Fruit fly (Drosophila melanogaster) whole organism, embryonic: ENCODE results near the gene janB.
A peak's percentile ranks its signal among the peaks of the same experiment; 100 is the strongest.

Experiments
- CG11247 ChIP-seq: fragments of 200-800 bp; sonication (Bioruptor generic); IDR thresholded peaks from 2 replicates; pipeline ENCODE4 v1.3.6; 2022; ENCODE audit warnings: missing biosample characterization, missing genetic modification characterization
- CG11695 ChIP-seq: fragments of 200-800 bp; sonication (Bioruptor generic); IDR thresholded peaks from 3 replicates; pipeline ENCODE4 v1.3.6; 2022; ENCODE audit warnings: missing biosample characterization, missing genetic modification characterization
- CG12155 ChIP-seq: fragments of 200-800 bp; sonication (Bioruptor generic); optimal IDR thresholded peaks from 3 replicates; lab custom pipeline; 2016; ENCODE audit warnings: missing biosample characterization, missing genetic modification characterization
- CG13287 ChIP-seq: fragments of 200-800 bp; sonication (Bioruptor generic); IDR thresholded peaks from 2 replicates; pipeline ENCODE4 v1.3.6; 2022; ENCODE audit warnings: missing biosample characterization, missing genetic modification characterization; ENCODE audit not compliant: partially characterized antibody
- CG16813 ChIP-seq: fragments of 200-800 bp; sonication (Bioruptor generic); IDR thresholded peaks from 3 replicates; pipeline ENCODE4 v1.3.6; 2022; ENCODE audit warnings: missing biosample characterization, missing genetic modification characterization; ENCODE audit not compliant: partially characterized antibody
- CG17912 ChIP-seq: fragments of 200-800 bp; sonication (Bioruptor generic); optimal IDR thresholded peaks from 2 replicates; lab custom pipeline; 2018; ENCODE audit warnings: missing biosample characterization, mild to moderate bottlenecking, missing genetic modification characterization
- CG2129 ChIP-seq: fragments of 200-800 bp; sonication (Bioruptor generic); IDR thresholded peaks from 2 replicates; pipeline ENCODE4 v1.3.6; 2022; ENCODE audit warnings: missing biosample characterization, missing genetic modification characterization; ENCODE audit not compliant: partially characterized antibody
- CG3995 ChIP-seq: fragments of 200-800 bp; sonication (Bioruptor generic); optimal IDR thresholded peaks from 3 replicates; lab custom pipeline; 2016; ENCODE audit warnings: missing biosample characterization, missing genetic modification characterization
- CG9215 ChIP-seq: fragments of 200-800 bp; sonication (Bioruptor generic); IDR thresholded peaks from 2 replicates; pipeline ENCODE4 v1.3.6; 2022; ENCODE audit warnings: missing biosample characterization, missing genetic modification characterization
- CG9797 ChIP-seq: fragments of 200-800 bp; sonication (Bioruptor generic); optimal IDR thresholded peaks from 3 replicates; lab custom pipeline; 2018; ENCODE audit warnings: missing biosample characterization, mild to moderate bottlenecking, missing genetic modification characterization
- CTCF ChIP-seq: fragments of 200-800 bp; sonication (Bioruptor generic); optimal IDR thresholded peaks from 2 replicates; lab custom pipeline; 2017; ENCODE audit warnings: missing biosample characterization, mild to moderate bottlenecking, missing genetic modification characterization, moderate library complexity
- D ChIP-seq, 2 experiments: fragments of 200-800 bp in 1 of 2; fragments of >200 bp in 1 of 2; sonication (Bioruptor generic) in 1 of 2; optimal IDR thresholded peaks; 2 replicates in 1 of 2; 3 replicates in 1 of 2; lab custom pipeline; 2017; ENCODE audit warnings: mild to moderate bottlenecking in 1 of 2, missing biosample characterization in 1 of 2, missing genetic modification characterization in 1 of 2, missing genetic modification reagents in 1 of 2
- D19A ChIP-seq: fragments of 200-800 bp; optimal IDR thresholded peaks from 3 replicates; lab custom pipeline; 2019; ENCODE audit warnings: missing biosample characterization, mild to moderate bottlenecking, missing genetic modification characterization, moderate library complexity
- Dip2 ChIP-seq: fragments of 200-800 bp; sonication (Bioruptor generic); IDR thresholded peaks from 2 replicates; pipeline ENCODE4 v1.3.6; 2022; ENCODE audit warnings: missing biosample characterization, missing genetic modification characterization
- Dip3 ChIP-seq: fragments of 200-800 bp; sonication (Bioruptor generic); optimal IDR thresholded peaks from 3 replicates; lab custom pipeline; 2016; ENCODE audit warnings: missing biosample characterization, missing genetic modification characterization
- HLH4C ChIP-seq: fragments of 200-800 bp; sonication (Bioruptor generic); IDR thresholded peaks from 3 replicates; pipeline ENCODE4 v1.3.6; 2022; ENCODE audit warnings: missing biosample characterization, missing genetic modification characterization; ENCODE audit not compliant: partially characterized antibody
- Hr51 ChIP-seq, 2 experiments: fragments of 200-800 bp; sonication (Bioruptor generic); optimal IDR thresholded peaks; 2 replicates in 1 of 2; 3 replicates in 1 of 2; lab custom pipeline; 2016 to 2018; ENCODE audit warnings: missing biosample characterization in 2 of 2, missing genetic modification characterization in 2 of 2, mild to moderate bottlenecking in 1 of 2, moderate library complexity in 1 of 2
- Med ChIP-seq: fragments of 200-800 bp; sonication (Bioruptor generic); peaks from one replicate; lab custom pipeline; 2016; ENCODE audit warnings: missing biosample characterization, missing genetic modification characterization, mild to moderate bottlenecking, inconsistent platforms, moderate library complexity
- Myb ChIP-seq: fragments of 200-800 bp; sonication (Bioruptor generic); optimal IDR thresholded peaks from 2 replicates; lab custom pipeline; 2016; ENCODE audit warnings: missing biosample characterization, missing genetic modification characterization
- NC2β ChIP-seq: fragments of 200-800 bp; sonication (Bioruptor generic); optimal IDR thresholded peaks from 2 replicates; lab custom pipeline; 2016; ENCODE audit warnings: missing biosample characterization, missing genetic modification characterization
- Ptx1 ChIP-seq: fragments of 200-800 bp; sonication (Bioruptor generic); IDR thresholded peaks from 2 replicates; pipeline ENCODE4 v1.3.6; 2022; ENCODE audit warnings: missing biosample characterization, missing genetic modification characterization
- Sry-δ ChIP-seq: fragments of 200-800 bp; sonication (Bioruptor generic); optimal IDR thresholded peaks from 2 replicates; lab custom pipeline; 2016; ENCODE audit warnings: missing biosample characterization, missing genetic modification characterization
- ato ChIP-seq: fragments of 200-800 bp; sonication (Bioruptor generic); IDR thresholded peaks from 2 replicates; pipeline ENCODE4 v1.3.6; 2022; ENCODE audit warnings: missing biosample characterization, missing genetic modification characterization; ENCODE audit not compliant: partially characterized antibody
- bab2 ChIP-seq: fragments of 200-800 bp; sonication (Bioruptor generic); optimal IDR thresholded peaks from 2 replicates; lab custom pipeline; 2016; ENCODE audit warnings: missing biosample characterization, missing genetic modification characterization
- bowl ChIP-seq: fragments of 200-800 bp; sonication (Bioruptor generic); IDR thresholded peaks from 2 replicates; pipeline ENCODE4 v1.3.6; 2022; ENCODE audit warnings: missing biosample characterization, missing genetic modification characterization
- cas ChIP-seq: fragments of 200-800 bp; sonication (Bioruptor generic); IDR thresholded peaks from 2 replicates; pipeline ENCODE4 v1.3.6; 2022; ENCODE audit warnings: missing biosample characterization, missing genetic modification characterization
- dm ChIP-seq: fragments of 200-800 bp; sonication (Bioruptor generic); optimal IDR thresholded peaks from 3 replicates; lab custom pipeline; 2016; ENCODE audit warnings: missing biosample characterization, missing genetic modification characterization
- fu2 ChIP-seq: fragments of 200-800 bp; sonication (Bioruptor generic); optimal IDR thresholded peaks from 2 replicates; lab custom pipeline; 2016; ENCODE audit warnings: missing biosample characterization, missing genetic modification characterization
- gfzf ChIP-seq: fragments of 200-800 bp; sonication (Bioruptor generic); optimal IDR thresholded peaks from 2 replicates; lab custom pipeline; 2016; ENCODE audit warnings: missing biosample characterization, mild to moderate bottlenecking, missing genetic modification characterization, moderate library complexity
- hth ChIP-seq: fragments of >200 bp; optimal IDR thresholded peaks from 2 replicates; lab custom pipeline; 2017; ENCODE audit warnings: inconsistent platforms
- jigr1 ChIP-seq: fragments of 200-800 bp; sonication (Bioruptor generic); IDR thresholded peaks from 3 replicates; pipeline ENCODE4 v1.3.6; 2022; ENCODE audit warnings: missing biosample characterization, missing genetic modification characterization
- klu ChIP-seq: fragments of 200-800 bp; sonication (Bioruptor generic); IDR thresholded peaks from 2 replicates; pipeline ENCODE4 v1.3.6; 2022; ENCODE audit warnings: missing biosample characterization, missing genetic modification characterization
- kni ChIP-seq: fragments of 200-800 bp; sonication (Bioruptor generic); optimal IDR thresholded peaks from 3 replicates; lab custom pipeline; 2017; ENCODE audit warnings: mild to moderate bottlenecking, missing biosample characterization, missing genetic modification reagents, missing genetic modification characterization
- lmd ChIP-seq: fragments of 200-800 bp; sonication (Bioruptor generic); IDR thresholded peaks from 2 replicates; pipeline ENCODE4 v1.3.6; 2022; ENCODE audit warnings: missing biosample characterization, missing genetic modification characterization
- nerfin-2 ChIP-seq: fragments of 200-800 bp; sonication (Bioruptor generic); IDR thresholded peaks from 2 replicates; pipeline ENCODE4 v1.3.6; 2022; ENCODE audit warnings: missing biosample characterization, missing genetic modification characterization; ENCODE audit not compliant: partially characterized antibody
- phol ChIP-seq: fragments of 200-800 bp; sonication (Bioruptor generic); optimal IDR thresholded peaks from 3 replicates; lab custom pipeline; 2018; ENCODE audit warnings: missing biosample characterization, mild to moderate bottlenecking, missing genetic modification characterization, moderate library complexity
- pzg ChIP-seq: fragments of 200-800 bp; sonication (Bioruptor generic); optimal IDR thresholded peaks from 3 replicates; lab custom pipeline; 2018; ENCODE audit warnings: missing biosample characterization, mild to moderate bottlenecking, missing genetic modification characterization, moderate library complexity
- ranshi ChIP-seq: fragments of 200-800 bp; sonication (Bioruptor generic); IDR thresholded peaks from 2 replicates; pipeline ENCODE4 v1.3.6; 2022; ENCODE audit warnings: missing biosample characterization, missing genetic modification characterization
- scrt ChIP-seq: fragments of 200-800 bp; sonication (Bioruptor generic); optimal IDR thresholded peaks from 2 replicates; lab custom pipeline; 2018; ENCODE audit warnings: missing biosample characterization, mild to moderate bottlenecking, missing genetic modification characterization, moderate library complexity
- slbo ChIP-seq: fragments of 200-800 bp; sonication (Bioruptor generic); IDR thresholded peaks from 2 replicates; pipeline ENCODE4 v1.3.6; 2022; ENCODE audit warnings: missing biosample characterization, missing genetic modification characterization
- ttk ChIP-seq: fragments of 200-800 bp; sonication (Bioruptor generic); IDR thresholded peaks from 2 replicates; pipeline ENCODE4 v2.1.2; 2022; ENCODE audit warnings: missing biosample characterization, missing genetic modification characterization
- twi ChIP-seq: fragments of 200-800 bp; optimal IDR thresholded peaks from 2 replicates; lab custom pipeline; 2019; ENCODE audit warnings: missing biosample characterization, mild to moderate bottlenecking, missing genetic modification characterization, moderate library complexity
- unc-4 ChIP-seq: fragments of 200-800 bp; sonication (Bioruptor generic); IDR thresholded peaks from 2 replicates; pipeline ENCODE4 v1.3.6; 2022; ENCODE audit warnings: missing biosample characterization, missing genetic modification characterization; ENCODE audit not compliant: partially characterized antibody
- wdn ChIP-seq: fragments of 200-800 bp; sonication (Bioruptor generic); IDR thresholded peaks from 2 replicates; pipeline ENCODE4 v1.3.6; 2022; ENCODE audit warnings: missing biosample characterization, missing genetic modification characterization
- zen ChIP-seq: fragments of 200-800 bp; sonication (Bioruptor generic); optimal IDR thresholded peaks from 3 replicates; lab custom pipeline; 2018; ENCODE audit warnings: missing biosample characterization, mild to moderate bottlenecking, missing genetic modification characterization, moderate library complexity
- zf30C ChIP-seq: fragments of 200-800 bp; sonication (Bioruptor generic); optimal IDR thresholded peaks from 3 replicates; lab custom pipeline; 2018; ENCODE audit warnings: missing biosample characterization, mild to moderate bottlenecking, missing genetic modification characterization

The janB gene

dm6 chr3R:30000286-30000685 is 38.2 kb downstream of the janB start, which contains the start of gene Tace (continued):
- peak; percentile 76 for TF ChIP-seq Myb (GFP tag; lab: Kevin White, UChicago)
- peak; percentile 48 for TF ChIP-seq zen (tag; lab: Kevin White, UChicago)
- peak; percentile 7 for TF ChIP-seq zf30C (GFP tag; lab: Kevin White, UChicago)
- peak; percentile 44 for TF ChIP-seq pzg (GFP tag; lab: Kevin White, UChicago)

DNA sequence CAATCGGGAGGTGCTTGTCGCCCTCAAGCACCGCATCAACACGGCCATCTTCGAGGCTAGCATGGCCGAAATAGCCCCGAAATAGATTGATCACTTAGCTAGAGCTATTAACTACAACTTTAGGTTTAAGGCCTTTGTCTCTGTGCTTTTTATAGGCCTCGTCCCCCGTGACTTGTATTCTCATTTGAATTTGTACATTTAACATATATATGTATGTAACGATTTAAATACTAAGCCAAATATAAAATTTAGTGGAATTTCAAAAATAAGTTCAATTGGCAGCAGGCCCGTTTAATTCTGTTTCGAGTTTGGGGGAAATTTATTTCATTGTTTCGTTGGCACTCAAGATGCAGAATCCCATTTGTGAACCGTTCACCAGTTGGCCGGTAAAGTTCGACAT is 39.0 kb downstream of the janB start, which contains the start of gene CG34298:
TSS of gene CG34298 (plus strand) at position 301 of the 400 bp plus-strand sequence.
- TF ChIP-seq nerfin-2 (GFP tag; lab: Robert Waterston, UW) (no peak), ttk (GFP tag; lab: Robert Waterston, UW) (no peak)

DNA sequence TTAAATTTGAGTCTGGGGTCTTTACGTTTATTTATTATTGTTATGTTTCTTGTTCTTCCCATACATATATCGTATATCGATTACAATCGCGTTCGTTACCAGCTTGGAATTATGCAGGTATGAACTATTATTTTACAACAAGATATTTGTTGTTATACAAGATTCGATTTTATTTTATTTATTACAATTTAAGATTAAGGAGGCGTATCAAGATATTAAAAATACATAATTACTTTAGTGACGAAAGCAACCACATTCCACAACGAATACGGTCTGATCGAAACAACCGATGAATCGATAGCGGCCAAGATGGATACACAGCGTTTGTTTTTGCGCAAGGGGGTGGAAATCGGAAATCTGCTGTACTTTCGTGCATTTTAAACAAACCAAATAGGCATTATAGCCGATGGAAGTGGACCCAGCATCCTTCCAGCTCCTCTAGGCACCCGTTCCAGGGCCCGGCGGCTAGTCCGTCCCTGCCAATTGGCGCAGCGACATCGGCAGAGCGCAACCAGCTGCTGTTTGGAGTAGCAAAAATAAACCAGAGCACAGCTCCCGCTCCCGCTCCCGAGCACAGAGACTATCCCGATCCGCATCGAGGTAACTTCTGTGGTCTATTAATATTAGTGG is 40.8 kb downstream of the janB start, which contains the start of the genes CG15525 and CG11504:
TSS of gene CG15525 (minus strand) at position 70 of the 630 bp plus-strand sequence.
TSS of gene CG11504 (plus strand) at position 294 of the 630 bp plus-strand sequence.
- no peak for TF ChIP-seq wdn
- no peak for TF ChIP-seq CG11695 (GFP tag; lab: Robert Waterston, UW)
- no peak for TF ChIP-seq CG17912 (GFP tag; lab: Kevin White, UChicago)
- no peak for TF ChIP-seq CG11247 (GFP tag; lab: Robert Waterston, UW)
- TF ChIP-seq ranshi, result peak; percentile 58
- peak; percentile 10 for TF ChIP-seq CG3995
- TF ChIP-seq phol (tag; lab: Kevin White, UChicago), result peak; percentile 96
- no peak for TF ChIP-seq jigr1 (GFP tag; lab: Robert Waterston, UW)
- peak; percentile 85 for TF ChIP-seq Ptx1 (GFP tag; lab: Robert Waterston, UW)
- no peak for TF ChIP-seq hth (lab: Kevin White, UChicago)
- no peak for TF ChIP-seq D19A (tag; lab: Kevin White, UChicago)
- peak; percentile 84 for TF ChIP-seq slbo (GFP tag; lab: Robert Waterston, UW)
- peak; percentile 91 for TF ChIP-seq unc-4 (GFP tag; lab: Robert Waterston, UW)
- TF ChIP-seq CTCF, result no peak
- peak; percentile 42 for TF ChIP-seq gfzf (GFP tag; lab: Kevin White, UChicago)
- peak; percentile 78 for TF ChIP-seq CG2129 (GFP tag; lab: Robert Waterston, UW)
- TF ChIP-seq klu, result peak; percentile 37; the same call in 1 of the 2 replicates
- peak in 1 of 2 experiments; percentile 23 for TF ChIP-seq Hr51 (GFP tag; optimal IDR thresholded peaks at IDR 0.05; lab: Kevin White, UChicago)
- TF ChIP-seq dm, result peak; percentile 15
- no peak for TF ChIP-seq Dip2 (GFP tag; lab: Robert Waterston, UW)
- 0 out of 2 replicates have a peak, but pooled peaks have one; percentile 33 for TF ChIP-seq lmd (GFP tag; lab: Robert Waterston, UW)
- no peak for TF ChIP-seq kni
- TF ChIP-seq HLH4C (GFP tag; lab: Robert Waterston, UW), result peak; percentile 91
- no peak for TF ChIP-seq scrt
- peak; percentile 41 for TF ChIP-seq fu2 (GFP tag; lab: Kevin White, UChicago)
- peak; percentile 55 for TF ChIP-seq CG12155 (GFP tag; lab: Kevin White, UChicago)
- TF ChIP-seq CG9215 (GFP tag; lab: Robert Waterston, UW), result peak; percentile 57
- TF ChIP-seq CG16813 (GFP tag; lab: Robert Waterston, UW), result peak; percentile 91
- no peak for TF ChIP-seq D (optimal IDR thresholded peaks at IDR 0.05; lab: Kevin White, UChicago)
- TF ChIP-seq D (GFP tag; optimal IDR thresholded peaks at IDR 0.05; lab: Kevin White, UChicago), result no peak
- peak; percentile 74 for TF ChIP-seq Sry-δ
- TF ChIP-seq twi (tag; lab: Kevin White, UChicago), result no peak
- peak; percentile 72 for TF ChIP-seq Dip3 (GFP tag; lab: Kevin White, UChicago)
- TF ChIP-seq NC2β (GFP tag; lab: Kevin White, UChicago), result peak; percentile 3
- peak; percentile 95 for TF ChIP-seq CG13287 (GFP tag; lab: Robert Waterston, UW)
- peak; percentile 71; the same call in 1 of the 2 replicates for TF ChIP-seq ato (GFP tag; lab: Robert Waterston, UW)
- TF ChIP-seq Med (GFP tag; lab: Kevin White, UChicago), result peak; percentile 84
- peak; percentile 69 for TF ChIP-seq CG9797 (GFP tag; lab: Kevin White, UChicago)
- peak; percentile 8; the same call in 1 of the 2 replicates for TF ChIP-seq cas (GFP tag; lab: Robert Waterston, UW)
- TF ChIP-seq bowl, result no peak
- TF ChIP-seq bab2 (GFP tag; lab: Kevin White, UChicago), result peak; percentile 37
